Worm (Caenorhabditis elegans): ENCODE data around the gene abu-1.
A peak's percentile ranks its signal among the peaks of the same experiment; 100 is the strongest.

abu-1 gene

ce11 chrV:10395173-10395766 lies 13.6 kb upstream of the abu-1 start, which contains the start of the genes col-151 and ugt-1:
Gene col-151 (minus strand): TSS chrV:10395223.
Gene ugt-1 (plus strand): TSS chrV:10395663.
- TF ChIP-seq fos-1 (tag; optimal IDR thresholded peaks at IDR 0.05) (peak; percentile 25), nhr-6 (tag; optimal IDR thresholded peaks at IDR 0.05) (no peak), ama-1 (optimal IDR thresholded peaks at IDR 0.05) (no peak), sem-4 (tag; optimal IDR thresholded peaks at IDR 0.05) (no peak)

DNA sequence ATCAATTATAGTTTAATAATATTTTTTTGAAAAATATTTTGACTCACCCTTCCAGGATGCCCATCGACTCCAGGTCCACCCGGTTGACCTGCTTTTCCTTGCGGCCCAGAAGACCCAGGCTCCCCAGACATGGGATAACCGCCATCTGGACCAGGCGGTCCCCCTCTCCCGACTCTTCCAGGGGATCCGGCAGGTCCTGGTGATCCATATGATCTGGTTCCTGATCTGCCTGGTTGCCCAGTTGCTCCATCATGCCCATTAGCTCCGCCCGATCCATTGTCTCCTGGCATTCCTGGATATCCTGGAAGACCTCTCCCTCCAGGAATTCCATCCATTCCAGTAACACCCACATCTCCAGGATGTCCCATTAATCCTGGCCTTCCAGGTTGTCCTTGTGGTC lies 12.1 kb upstream of the abu-1 start:
- TF ChIP-seq Y55F3AM.14 (GFP tag; optimal IDR thresholded peaks at IDR 0.05) (peak; percentile 74), nhr-77 (tag; optimal IDR thresholded peaks at IDR 0.05) (no peak)

- no peak for TF ChIP-seq mab-5 (tag; optimal IDR thresholded peaks at IDR 0.05)
- peak; percentile 8 for TF ChIP-seq fos-1 (tag; optimal IDR thresholded peaks at IDR 0.05)
- no peak for TF ChIP-seq ztf-1 (GFP tag; conservative IDR thresholded peaks at IDR 0.05)
- peak; percentile 13 for TF ChIP-seq nhr-21 (tag; optimal IDR thresholded peaks at IDR 0.05)
- TF ChIP-seq blmp-1 (tag; optimal IDR thresholded peaks at IDR 0.05; ENCODE audit: insufficient read depth): no peak
- TF ChIP-seq nhr-12 (tag; optimal IDR thresholded peaks at IDR 0.05): no peak
- TF ChIP-seq nhr-237 (tag; optimal IDR thresholded peaks at IDR 0.05): no peak
- no peak for TF ChIP-seq nhr-11 (tag; optimal IDR thresholded peaks at IDR 0.05)
- TF ChIP-seq unc-55 (GFP tag; optimal IDR thresholded peaks at IDR 0.05): no peak
Observed at ce11 chrV:10388318-10388717, 6.7 kb upstream of the abu-1 start, which contains the start of gene AC3.5. Gene AC3.5 (plus strand): TSS chrV:10388527.

ce11 chrV:10387412-10387811 lies 5.8 kb upstream of the abu-1 start:
- TF ChIP-seq ztf-4 (tag; optimal IDR thresholded peaks at IDR 0.05): no peak

- TF ChIP-seq lsy-2 (tag; optimal IDR thresholded peaks at IDR 0.05) (no peak), snpc-4 (tag; optimal IDR thresholded peaks at IDR 0.05) (no peak), nhr-77 (tag; optimal IDR thresholded peaks at IDR 0.05) (no peak), nhr-11 (tag; optimal IDR thresholded peaks at IDR 0.05) (no peak), elt-1 (tag; optimal IDR thresholded peaks at IDR 0.05) (no peak), crh-2 (tag; optimal IDR thresholded peaks at IDR 0.05) (no peak), sma-3 (GFP tag; optimal IDR thresholded peaks at IDR 0.05) (no peak), gmeb-1 (tag; optimal IDR thresholded peaks at IDR 0.05) (no peak), unc-55 (GFP tag; optimal IDR thresholded peaks at IDR 0.05) (no peak), mdl-1 (tag; optimal IDR thresholded peaks at IDR 0.05) (no peak), ceh-82 (tag; optimal IDR thresholded peaks at IDR 0.05) (no peak), blmp-1 (tag; optimal IDR thresholded peaks at IDR 0.05; ENCODE audit: insufficient read depth) (no peak), ZK546.5 (tag; optimal IDR thresholded peaks at IDR 0.05) (no peak), ztf-11 (tag; optimal IDR thresholded peaks at IDR 0.05) (no peak), nhr-21 (tag; optimal IDR thresholded peaks at IDR 0.05) (no peak), lin-39 (tag; optimal IDR thresholded peaks at IDR 0.05) (no peak), Y55F3AM.14 (GFP tag; optimal IDR thresholded peaks at IDR 0.05) (no peak)
Observed at ce11 chrV:10383950-10384349, 2.3 kb upstream of the abu-1 start, which contains the start of gene spe-10. Gene spe-10 (plus strand): TSS chrV:10384250.

- TF ChIP-seq dmd-4 (tag; optimal IDR thresholded peaks at IDR 0.05) (no peak), zag-1 (tag; optimal IDR thresholded peaks at IDR 0.05) (no peak)
Observed at ce11 chrV:10382142-10382541, 516 bp upstream of the abu-1 start, which contains the start of gene pqn-2. Gene pqn-2 (plus strand): TSS chrV:10382442.

- TF ChIP-seq nhr-12 (tag; optimal IDR thresholded peaks at IDR 0.05): no peak
- no peak for TF ChIP-seq Y55F3AM.14 (GFP tag; optimal IDR thresholded peaks at IDR 0.05)
- TF ChIP-seq lin-13 (GFP tag; optimal IDR thresholded peaks at IDR 0.05): no peak
- TF ChIP-seq F13H6.1 (tag; optimal IDR thresholded peaks at IDR 0.05): no peak
- no peak for TF ChIP-seq ztf-11 (tag; optimal IDR thresholded peaks at IDR 0.05)
- no peak for TF ChIP-seq elt-1 (tag; optimal IDR thresholded peaks at IDR 0.05)
- TF ChIP-seq nhr-77 (tag; optimal IDR thresholded peaks at IDR 0.05): no peak
- no peak for TF ChIP-seq nhr-6 (tag; optimal IDR thresholded peaks at IDR 0.05)
- TF ChIP-seq ztf-1 (GFP tag; conservative IDR thresholded peaks at IDR 0.05): no peak
- TF ChIP-seq lin-39 (tag; optimal IDR thresholded peaks at IDR 0.05): no peak
- no peak for TF ChIP-seq nhr-11 (tag; optimal IDR thresholded peaks at IDR 0.05)
- TF ChIP-seq unc-62 (GFP tag; optimal IDR thresholded peaks at IDR 0.05): no peak
Observed at ce11 chrV:10379761-10380160, 1.9 kb downstream of the abu-1 start.
